Fruit fly (Drosophila melanogaster) Kc167 (cell line): Measurements from ENCODE around the gene CG13601.

ENCODE experiments used
- Myc ChIP-seq: fragments of >200 bp; optimal IDR thresholded peaks from 2 replicates; lab custom pipeline; 2017; ENCODE audit warnings: missing external identifiers
- Sin3A ChIP-seq: fragments of >200 bp; optimal IDR thresholded peaks from 2 replicates; lab custom pipeline; 2018; ENCODE audit warnings: missing external identifiers
- h ChIP-seq: fragments of >200 bp; optimal IDR thresholded peaks from 3 replicates; lab custom pipeline; 2018; ENCODE audit warnings: missing external identifiers
- insv ChIP-seq: fragments of >200 bp; optimal IDR thresholded peaks from 3 replicates; lab custom pipeline; 2018; ENCODE audit warnings: missing external identifiers
- psq ChIP-seq: fragments of >200 bp; optimal IDR thresholded peaks from 2 replicates; lab custom pipeline; 2017; ENCODE audit warnings: missing external identifiers

DNA sequence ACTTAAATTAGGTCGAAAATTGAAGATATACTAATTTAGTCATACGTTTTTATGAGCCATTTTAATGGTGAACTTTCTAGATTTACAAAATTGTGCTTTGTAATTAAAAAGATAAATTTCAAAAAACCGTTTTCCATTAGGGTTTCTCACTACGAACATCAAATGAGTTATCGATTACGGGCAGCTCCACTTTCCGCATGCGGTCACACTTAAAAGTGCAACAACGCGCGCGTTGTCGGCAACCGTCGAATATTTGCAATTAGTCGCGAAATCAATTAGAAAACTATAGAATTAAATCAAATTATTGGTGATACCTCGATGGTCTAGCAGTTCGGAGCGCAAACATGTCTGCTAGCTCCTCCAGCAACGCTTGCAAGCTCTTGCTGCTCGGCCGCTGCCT is 3.2 kb downstream of the CG13601 start, which contains the start of gene Ndc1:
- TF ChIP-seq Myc (lab: Kevin White, UChicago) (no peak), insv (lab: Kevin White, UChicago) (no peak), psq (lab: Kevin White, UChicago) (no peak), h (no peak), Sin3A (lab: Kevin White, UChicago) (no peak)
